Fruit fly (Drosophila melanogaster): ENCODE data around the gene CrebA.

The CrebA gene

DNA sequence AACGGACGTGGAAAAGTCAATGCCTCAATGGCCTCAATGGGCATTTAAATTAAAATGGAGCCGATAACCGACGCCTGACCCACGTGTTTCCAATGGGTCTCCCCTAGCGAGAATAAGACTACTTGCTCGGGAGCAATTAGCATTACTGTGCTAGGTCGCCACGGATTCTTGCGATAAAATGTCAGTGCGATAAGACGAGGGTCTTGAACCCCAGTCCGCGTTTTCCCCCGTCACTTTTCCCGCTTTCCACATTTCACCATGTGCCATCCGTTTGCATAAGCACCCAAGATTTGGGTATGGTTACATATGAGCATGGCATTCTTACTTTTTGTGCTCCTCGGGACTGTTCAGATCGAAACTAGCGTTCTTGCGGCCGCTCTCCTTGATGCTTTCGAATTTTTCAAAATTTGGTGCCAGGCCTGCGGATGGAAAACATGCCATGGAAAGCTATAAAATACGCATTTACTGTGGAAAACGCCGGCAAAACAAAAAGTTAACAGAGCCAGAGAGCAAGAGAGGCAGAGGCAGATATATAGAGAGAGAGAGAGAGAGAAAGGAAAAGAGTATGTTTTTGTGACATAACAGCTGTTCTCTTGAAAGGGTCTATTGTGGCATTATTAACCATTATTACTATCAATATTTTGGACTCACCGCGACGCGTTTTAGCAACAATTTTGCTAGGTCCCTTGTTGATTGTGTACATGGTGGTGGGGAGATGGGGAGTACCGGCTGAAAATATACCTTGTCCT is 27.9 kb upstream of the CrebA start (continued):
- TF ChIP-seq repo (GFP tag; optimal IDR thresholded peaks at IDR 0.05) (no peak), pb (GFP tag; optimal IDR thresholded peaks at IDR 0.05) (no peak), unpg (GFP tag; optimal IDR thresholded peaks at IDR 0.05) (no peak), dmrt99B (tag; optimal IDR thresholded peaks at IDR 0.05) (no peak), cas (GFP tag; IDR thresholded peaks at IDR 0.05) (no peak), D19B (GFP tag; optimal IDR thresholded peaks at IDR 0.05) (no peak), Optix (GFP tag; IDR thresholded peaks at IDR 0.05) (no peak), CG6175 (GFP tag; IDR thresholded peaks at IDR 0.05) (no peak), Xrp1 (GFP tag; IDR thresholded peaks at IDR 0.05) (0 out of 2 replicates have a peak, but pooled peaks have one; percentile 4), trh (GFP tag; optimal IDR thresholded peaks at IDR 0.05) (no peak), gce (GFP tag; IDR thresholded peaks at IDR 0.05) (no peak), peb (GFP tag; IDR thresholded peaks at IDR 0.05) (no peak), CG12769 (tag; optimal IDR thresholded peaks at IDR 0.05) (no peak), CG31388 (GFP tag; optimal IDR thresholded peaks at IDR 0.05) (no peak), dysf (GFP tag; IDR thresholded peaks at IDR 0.05) (no peak), tup (GFP tag; optimal IDR thresholded peaks at IDR 0.05) (no peak), lov (optimal IDR thresholded peaks at IDR 0.05) (no peak), lov (GFP tag; IDR thresholded peaks at IDR 0.05) (no peak), D (optimal IDR thresholded peaks at IDR 0.05) (no peak), D (GFP tag; optimal IDR thresholded peaks at IDR 0.05) (no peak), dm (GFP tag; optimal IDR thresholded peaks at IDR 0.05) (peak; percentile 33), E2f1 (GFP tag; IDR thresholded peaks at IDR 0.05) (no peak), CG4707 (GFP tag; optimal IDR thresholded peaks at IDR 0.05) (peak; percentile 47), ac (GFP tag; optimal IDR thresholded peaks at IDR 0.05) (no peak), sna (GFP tag; IDR thresholded peaks at IDR 0.05; ENCODE audit: partially characterized antibody) (no peak), CG9797 (GFP tag; optimal IDR thresholded peaks at IDR 0.05) (no peak), CG10543 (GFP tag; optimal IDR thresholded peaks at IDR 0.05) (no peak), bbx (GFP tag; IDR thresholded peaks at IDR 0.05; ENCODE audit: partially characterized antibody) (peak; percentile 15; the same call in 1 of the 2 replicates), CG31365 (tag; optimal IDR thresholded peaks at IDR 0.05) (no peak), CG10147 (GFP tag; optimal IDR thresholded peaks at IDR 0.05) (no peak), CG17612 (GFP tag; IDR thresholded peaks at IDR 0.05) (no peak), CG16815 (GFP tag; optimal IDR thresholded peaks at IDR 0.05) (no peak), tin (GFP tag; optimal IDR thresholded peaks at IDR 0.05) (no peak), Hsf (GFP tag; optimal IDR thresholded peaks at IDR 0.05) (no peak), CG12744 (GFP tag; optimal IDR thresholded peaks at IDR 0.05) (no peak), danr (GFP tag; IDR thresholded peaks at IDR 0.05) (no peak), CG15696 (tag; optimal IDR thresholded peaks at IDR 0.05) (no peak), Neu2 (GFP tag; optimal IDR thresholded peaks at IDR 0.05; ENCODE audit: borderline replicate concordance) (no peak), Hmx (GFP tag; optimal IDR thresholded peaks at IDR 0.05) (no peak), luna (GFP tag; optimal IDR thresholded peaks at IDR 0.05) (no peak), CG10366 (GFP tag; IDR thresholded peaks at IDR 0.05) (no peak), pnt (GFP tag; optimal IDR thresholded peaks at IDR 0.05) (no peak), tll (GFP tag; optimal IDR thresholded peaks at IDR 0.05) (no peak), CG1647 (GFP tag; optimal IDR thresholded peaks at IDR 0.05) (no peak), disco-r (GFP tag; optimal IDR thresholded peaks at IDR 0.05) (no peak), nerfin-2 (GFP tag; IDR thresholded peaks at IDR 0.05; ENCODE audit: partially characterized antibody) (no peak), chm (GFP tag; IDR thresholded peaks at IDR 0.05) (0 out of 2 replicates have a peak, but pooled peaks have one; percentile 21), CG1529 (GFP tag; optimal IDR thresholded peaks at IDR 0.05) (no peak), Dbx (GFP tag; IDR thresholded peaks at IDR 0.05) (no peak), CG9215 (GFP tag; IDR thresholded peaks at IDR 0.05) (no peak), CrebB (tag; optimal IDR thresholded peaks at IDR 0.05) (no peak)

Data from whole organism, embryonic.